Worm (Caenorhabditis elegans) whole organism, young adult: ENCODE data around the gene T24B8.4.

Experiments
- B0035.1 ChIP-seq: sonication (generic microtip); optimal IDR thresholded peaks from 2 replicates; lab custom pipeline; 2016; ENCODE audit warnings: missing genetic modification characterization, mild to moderate bottlenecking, missing compliant biosample characterization, missing genotype, missing genetic modification reagents
- F49E8.2 ChIP-seq: sonication (generic microtip); optimal IDR thresholded peaks from 3 replicates; lab custom pipeline; 2017; ENCODE audit warnings: missing genetic modification characterization, mild to moderate bottlenecking, missing compliant biosample characterization, antibody characterized with exemption, moderate library complexity; ENCODE audit not compliant: insufficient read depth
- Y53F4B.3 ChIP-seq: fragments of 200-800 bp; sonication (Bioruptor generic); IDR thresholded peaks from 2 replicates; pipeline ENCODE4 v1.3.6; 2022; ENCODE audit warnings: missing genetic modification reagents, missing genetic modification characterization, missing compliant biosample characterization
- Y56A3A.18 ChIP-seq: fragments of 200-800 bp; sonication (Bioruptor generic); IDR thresholded peaks from 2 replicates; pipeline ENCODE4 v1.3.6; 2022; ENCODE audit warnings: missing genetic modification reagents, missing genetic modification characterization, missing compliant biosample characterization
- Y79H2A.3 ChIP-seq: fragments of 200-800 bp; sonication (Bioruptor generic); conservative IDR thresholded peaks from 2 replicates; pipeline ENCODE4 v1.3.6; 2022; ENCODE audit warnings: missing genetic modification reagents, missing genetic modification characterization, missing compliant biosample characterization
- cebp-2 ChIP-seq: fragments of 200-800 bp; sonication (Bioruptor generic); IDR thresholded peaks from 2 replicates; pipeline ENCODE4 v1.3.6; 2022; ENCODE audit warnings: missing genetic modification characterization, missing compliant biosample characterization
- ceh-79 ChIP-seq: sonication (generic microtip); optimal IDR thresholded peaks from 2 replicates; lab custom pipeline; 2017; ENCODE audit warnings: mild to moderate bottlenecking, missing genetic modification characterization, missing compliant biosample characterization
- ceh-91 ChIP-seq: fragments of 200-800 bp; sonication (Bioruptor generic); IDR thresholded peaks from 2 replicates; pipeline ENCODE4 v1.3.6; 2022; ENCODE audit warnings: missing genetic modification reagents, missing genetic modification characterization, missing compliant biosample characterization
- dox-1 ChIP-seq: fragments of 200-800 bp; sonication (Bioruptor generic); IDR thresholded peaks from 2 replicates; pipeline ENCODE4 v1.3.6; 2022; ENCODE audit warnings: missing genetic modification reagents, missing genetic modification characterization, missing compliant biosample characterization
- dpl-1 ChIP-seq: fragments of 150-350 bp; optimal IDR thresholded peaks from 2 replicates; lab custom pipeline; 2014; ENCODE audit warnings: missing biosample characterization, missing genetic modification reagents, missing genetic modification characterization
- efl-1 ChIP-seq: fragments of 150-350 bp; optimal IDR thresholded peaks from 2 replicates; lab custom pipeline; 2014; ENCODE audit warnings: missing biosample characterization, missing genetic modification reagents, missing genetic modification characterization
- ekl-4 ChIP-seq: fragments of 200-800 bp; sonication (Bioruptor generic); IDR thresholded peaks from 2 replicates; pipeline ENCODE4 v1.3.6; 2022; ENCODE audit warnings: missing genetic modification reagents, missing genetic modification characterization, missing compliant biosample characterization
- fkh-3 ChIP-seq: sonication (generic microtip); optimal IDR thresholded peaks from 2 replicates; lab custom pipeline; 2016; ENCODE audit warnings: mild to moderate bottlenecking, missing genetic modification characterization, missing compliant biosample characterization
- hlh-26 ChIP-seq: fragments of 200-800 bp; sonication (Bioruptor generic); conservative IDR thresholded peaks from 2 replicates; pipeline ENCODE4 v1.3.6; 2022; ENCODE audit warnings: missing genetic modification reagents, missing genetic modification characterization, missing compliant biosample characterization
- hmg-20 ChIP-seq: fragments of 200-800 bp; sonication (Bioruptor generic); IDR thresholded peaks from 2 replicates; pipeline ENCODE4 v1.3.6; 2022; ENCODE audit warnings: missing genetic modification reagents, missing genetic modification characterization, missing compliant biosample characterization
- lin-26 ChIP-seq: fragments of 200-800 bp; sonication (Bioruptor generic); IDR thresholded peaks from 2 replicates; pipeline ENCODE4 v1.3.6; 2022; ENCODE audit warnings: missing genetic modification reagents, missing genetic modification characterization, missing compliant biosample characterization
- lin-35 ChIP-seq, 3 experiments: fragments of 150-350 bp in 2 of 3; sonication (generic microtip) in 1 of 3; optimal IDR thresholded peaks; 2 replicates each; lab custom pipeline; 2014 to 2018; ENCODE audit warnings: missing biosample characterization in 3 of 3, missing genetic modification characterization in 3 of 3, missing genetic modification reagents in 3 of 3
- lsl-1 ChIP-seq: fragments of 200-800 bp; sonication (Bioruptor generic); optimal IDR thresholded peaks from 2 replicates; lab custom pipeline; 2018; ENCODE audit warnings: mild to moderate bottlenecking, missing genetic modification characterization, moderate library complexity, missing compliant biosample characterization
- madf-3 ChIP-seq: fragments of 200-800 bp; sonication (Bioruptor generic); IDR thresholded peaks from 2 replicates; pipeline ENCODE4 v1.3.6; 2022; ENCODE audit warnings: missing genetic modification reagents, missing genetic modification characterization, missing compliant biosample characterization
- mes-4 ChIP-seq: sonication (generic microtip); optimal IDR thresholded peaks from 2 replicates; lab custom pipeline; 2016; ENCODE audit warnings: missing genotype, missing genetic modification characterization, missing compliant biosample characterization
- mxl-1 ChIP-seq: sonication (generic microtip); optimal IDR thresholded peaks from 2 replicates; lab custom pipeline; 2016; ENCODE audit warnings: missing genetic modification characterization, missing compliant biosample characterization
- nhr-179 ChIP-seq: sonication (generic microtip); optimal IDR thresholded peaks from 2 replicates; lab custom pipeline; 2016; ENCODE audit warnings: mild to moderate bottlenecking, missing genetic modification characterization, missing compliant biosample characterization
- nhr-80 ChIP-seq: sonication (generic microtip); optimal IDR thresholded peaks from 2 replicates; lab custom pipeline; 2016; ENCODE audit warnings: missing genetic modification characterization, missing compliant biosample characterization
- nhr-90 ChIP-seq: sonication (generic microtip); optimal IDR thresholded peaks from 2 replicates; lab custom pipeline; 2016; ENCODE audit warnings: missing genotype, mild to moderate bottlenecking, missing genetic modification characterization, missing compliant biosample characterization
- snpc-1.3 ChIP-seq: sonication (generic microtip); optimal IDR thresholded peaks from 2 replicates; lab custom pipeline; 2017; ENCODE audit warnings: missing genetic modification characterization, mild to moderate bottlenecking, missing compliant biosample characterization, antibody characterized with exemption, moderate library complexity, missing genotype, missing genetic modification reagents; ENCODE audit not compliant: insufficient read depth
- unc-130 ChIP-seq: sonication (generic microtip); optimal IDR thresholded peaks from 2 replicates; lab custom pipeline; 2016; ENCODE audit warnings: missing genetic modification reagents, missing genetic modification characterization, missing compliant biosample characterization
- ztf-18 ChIP-seq: sonication (generic microtip); optimal IDR thresholded peaks from 2 replicates; lab custom pipeline; 2016; ENCODE audit warnings: missing genotype, mild to moderate bottlenecking, missing genetic modification characterization, missing compliant biosample characterization
- ztf-25 ChIP-seq: fragments of 200-800 bp; sonication (Bioruptor generic); IDR thresholded peaks from 2 replicates; pipeline ENCODE4 v1.3.6; 2022; ENCODE audit warnings: missing genetic modification reagents, missing genetic modification characterization, missing compliant biosample characterization
- ztf-26 ChIP-seq: sonication (generic microtip); optimal IDR thresholded peaks from 2 replicates; lab custom pipeline; 2017; ENCODE audit warnings: missing genetic modification characterization, missing compliant biosample characterization
- ztf-28 ChIP-seq: fragments of 200-800 bp; sonication (Bioruptor generic); IDR thresholded peaks from 2 replicates; pipeline ENCODE4 v1.3.6; 2022; ENCODE audit warnings: missing genetic modification reagents, missing genetic modification characterization, missing compliant biosample characterization
- ztf-6 ChIP-seq: fragments of 200-800 bp; sonication (Bioruptor generic); IDR thresholded peaks from 2 replicates; pipeline ENCODE4 v1.3.6; 2022; ENCODE audit warnings: missing genetic modification reagents, missing genetic modification characterization, missing compliant biosample characterization

T24B8.4 gene

DNA sequence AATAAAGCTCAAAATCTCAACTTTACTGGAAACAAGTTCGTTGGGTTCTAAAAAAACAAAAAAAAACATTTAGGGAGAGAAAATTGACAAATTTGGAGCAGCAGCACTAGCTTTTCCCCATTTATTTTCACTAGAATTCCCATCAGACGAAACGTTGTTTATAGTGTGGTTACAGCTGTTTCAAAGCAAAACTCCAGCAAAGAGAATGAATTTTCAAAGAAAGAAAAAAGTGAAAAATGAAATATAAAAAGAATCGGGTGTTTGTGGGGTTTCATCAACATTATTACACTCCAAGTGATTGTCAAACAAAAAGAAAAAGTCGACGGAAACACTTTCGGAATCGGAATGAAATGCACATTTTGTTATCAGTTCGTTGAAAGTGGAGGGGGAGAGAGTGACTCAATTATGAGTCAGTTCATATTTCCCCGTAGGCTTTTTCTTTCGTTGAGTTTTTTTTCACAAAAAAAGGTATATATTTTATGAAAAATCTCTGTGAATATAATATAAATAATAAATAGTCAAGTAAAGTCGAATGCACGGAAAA, 23.7 kb upstream of the T24B8.4 start:
- no peak for TF ChIP-seq ztf-28
- peak; percentile 80 for TF ChIP-seq nhr-80 (tag; lab: Kevin White, UChicago)
- TF ChIP-seq nhr-179, result no peak
- no peak for TF ChIP-seq ceh-79
- no peak for TF ChIP-seq fkh-3
- peak; percentile 0 for TF ChIP-seq ztf-18

- no peak for TF ChIP-seq ceh-91 (GFP tag; lab: Robert Waterston, UW)
Observed at ce11 chrII:9093584-9093983, 22.9 kb upstream of the T24B8.4 start, which contains the start of gene C07H4.1. Gene C07H4.1 (minus strand): TSS chrII:9093684.

- TF ChIP-seq nhr-80 (tag; lab: Kevin White, UChicago), result peak; percentile 80
- TF ChIP-seq ztf-6 (GFP tag; lab: Robert Waterston, UW), result no peak
Observed at ce11 chrII:9092910-9093309, 22.3 kb upstream of the T24B8.4 start.

- TF ChIP-seq nhr-90 (tag; lab: Kevin White, UChicago) (no peak), Y56A3A.18 (GFP tag; lab: Robert Waterston, UW) (no peak), efl-1 (GFP tag; lab: Kevin White, UChicago) (no peak), snpc-1.3 (no peak), Y79H2A.3 (GFP tag; lab: Robert Waterston, UW) (no peak), lsl-1 (GFP tag; lab: Kevin White, UChicago) (no peak), ztf-26 (tag; lab: Kevin White, UChicago) (no peak), unc-130 (GFP tag; lab: Kevin White, UChicago) (no peak)
Observed at ce11 chrII:9086308-9086707, 15.7 kb upstream of the T24B8.4 start, which contains the start of gene hlh-3. Gene hlh-3 (plus strand): TSS chrII:9086608.

DNA sequence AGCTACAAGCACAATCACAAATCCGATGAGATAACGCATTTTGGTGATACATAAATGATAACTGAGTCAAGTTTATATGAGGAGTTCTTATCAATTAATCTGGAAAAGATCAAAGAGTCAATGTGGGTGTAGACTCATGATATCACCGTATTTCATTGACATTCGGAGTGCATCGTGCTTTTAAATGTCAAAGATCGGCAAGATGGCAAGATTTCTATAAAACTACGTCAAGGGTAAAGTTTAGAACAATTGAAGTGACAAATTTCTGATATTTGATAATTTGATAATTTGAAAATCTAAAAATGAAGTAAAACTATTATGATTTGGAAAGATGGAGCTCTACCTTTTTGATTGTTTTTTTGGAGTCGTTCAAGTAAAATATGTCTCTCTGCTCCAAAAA, 12.5 kb upstream of the T24B8.4 start, which contains the start of gene sysm-1:
TSS of gene sysm-1 (minus strand) at position 101 of the 400 bp plus-strand sequence.
- TF ChIP-seq nhr-80 (tag; lab: Kevin White, UChicago), result peak; percentile 4
- no peak for TF ChIP-seq cebp-2

ce11 chrII:9078351-9078750, 7.7 kb upstream of the T24B8.4 start:
- TF ChIP-seq mes-4 (tag; lab: Kevin White, UChicago) (no peak), lin-26 (GFP tag; lab: Robert Waterston, UW) (no peak), hmg-20 (GFP tag; lab: Robert Waterston, UW) (no peak), ztf-25 (GFP tag; lab: Robert Waterston, UW) (no peak), nhr-90 (tag; lab: Kevin White, UChicago) (no peak), Y53F4B.3 (GFP tag; lab: Robert Waterston, UW) (no peak), B0035.1 (tag; lab: Kevin White, UChicago) (no peak), F49E8.2 (no peak), dox-1 (no peak), ztf-28 (no peak), madf-3 (GFP tag; lab: Robert Waterston, UW) (no peak), mxl-1 (tag; lab: Kevin White, UChicago) (no peak), ekl-4 (no peak), lin-35 (GFP tag; optimal IDR thresholded peaks at IDR 0.05; lab: Kevin White, UChicago) (no peak), hlh-26 (no peak), dpl-1 (no peak)
